Fruit fly (Drosophila melanogaster) whole organism, prepupa: ENCODE measurements around the gene mtTFB2.

ENCODE experiments used
- Blimp-1 ChIP-seq: fragments of 200-800 bp; sonication (Bioruptor generic); optimal IDR thresholded peaks from 3 replicates; lab custom pipeline; 2017; ENCODE audit warnings: missing biosample characterization, missing genetic modification characterization, mild to moderate bottlenecking, moderate library complexity, missing genetic modification reagents
- CG10631 ChIP-seq: fragments of 200-800 bp; sonication (Bioruptor generic); optimal IDR thresholded peaks from 2 replicates; lab custom pipeline; 2016; ENCODE audit warnings: missing biosample characterization, missing genetic modification characterization
- CG10669 ChIP-seq: fragments of 200-800 bp; sonication (Bioruptor generic); optimal IDR thresholded peaks from 3 replicates; lab custom pipeline; 2018; ENCODE audit warnings: missing biosample characterization, mild to moderate bottlenecking, missing genetic modification characterization, moderate library complexity
- CG11294 ChIP-seq: fragments of 200-800 bp; sonication (Bioruptor generic); IDR thresholded peaks from 2 replicates; pipeline ENCODE4 v1.3.6; 2022; ENCODE audit warnings: missing biosample characterization, missing genetic modification characterization
- CG11762 ChIP-seq: fragments of 200-800 bp; sonication (Bioruptor generic); optimal IDR thresholded peaks from 3 replicates; lab custom pipeline; 2016; ENCODE audit warnings: missing biosample characterization, missing genetic modification characterization; ENCODE audit not compliant: insufficient read depth
- CG11902 ChIP-seq: fragments of 200-800 bp; sonication (Bioruptor generic); optimal IDR thresholded peaks from 3 replicates; lab custom pipeline; 2016; ENCODE audit warnings: missing biosample characterization, missing genetic modification characterization
- CG1621 ChIP-seq: fragments of 200-800 bp; sonication (Bioruptor generic); optimal IDR thresholded peaks from 3 replicates; lab custom pipeline; 2018; ENCODE audit warnings: missing biosample characterization, mild to moderate bottlenecking, missing genetic modification characterization
- CG16779 ChIP-seq: fragments of 200-800 bp; sonication (Bioruptor generic); optimal IDR thresholded peaks from 3 replicates; lab custom pipeline; 2017; ENCODE audit warnings: missing biosample characterization, mild to moderate bottlenecking, missing genetic modification characterization
- CG3032 ChIP-seq: fragments of 200-800 bp; optimal IDR thresholded peaks from 2 replicates; lab custom pipeline; 2019; ENCODE audit warnings: missing biosample characterization, mild to moderate bottlenecking, missing genetic modification characterization, moderate library complexity
- CG32006 ChIP-seq: fragments of 200-800 bp; sonication (Bioruptor generic); optimal IDR thresholded peaks from 3 replicates; lab custom pipeline; 2017; ENCODE audit warnings: missing biosample characterization, mild to moderate bottlenecking, missing genetic modification characterization
- CG34406 ChIP-seq: fragments of 200-800 bp; sonication (Bioruptor generic); optimal IDR thresholded peaks from 3 replicates; lab custom pipeline; 2016; ENCODE audit warnings: missing biosample characterization, missing genetic modification characterization
- CG3919 ChIP-seq: fragments of 200-800 bp; sonication (Bioruptor generic); optimal IDR thresholded peaks from 3 replicates; lab custom pipeline; 2016; ENCODE audit warnings: missing biosample characterization, missing genetic modification characterization
- CG4318 ChIP-seq: fragments of 200-800 bp; sonication (Bioruptor generic); optimal IDR thresholded peaks from 3 replicates; lab custom pipeline; 2017; ENCODE audit warnings: missing biosample characterization, mild to moderate bottlenecking, missing genetic modification characterization
- CG6163 ChIP-seq: fragments of 200-800 bp; sonication (Bioruptor generic); IDR thresholded peaks from 3 replicates; pipeline ENCODE4 v1.3.6; 2022; ENCODE audit warnings: missing biosample characterization, missing genetic modification characterization
- CG6792 ChIP-seq: fragments of 200-800 bp; sonication (Bioruptor generic); optimal IDR thresholded peaks from 3 replicates; lab custom pipeline; 2016; ENCODE audit warnings: missing biosample characterization, missing genetic modification characterization
- CG6808 ChIP-seq: fragments of 200-800 bp; sonication (Bioruptor generic); optimal IDR thresholded peaks from 3 replicates; lab custom pipeline; 2017; ENCODE audit warnings: missing biosample characterization, missing genetic modification characterization, mild to moderate bottlenecking, moderate library complexity, missing genetic modification reagents
- CG6854 ChIP-seq: fragments of 200-800 bp; sonication (Bioruptor generic); optimal IDR thresholded peaks from 2 replicates; lab custom pipeline; 2017; ENCODE audit warnings: missing biosample characterization, mild to moderate bottlenecking, missing genetic modification characterization
- CG7368 ChIP-seq: fragments of 200-800 bp; sonication (Bioruptor generic); optimal IDR thresholded peaks from 3 replicates; lab custom pipeline; 2016; ENCODE audit warnings: missing biosample characterization, missing genetic modification characterization
- CG8319 ChIP-seq: fragments of 200-800 bp; sonication (Bioruptor generic); optimal IDR thresholded peaks from 3 replicates; lab custom pipeline; 2016; ENCODE audit warnings: missing biosample characterization, missing genetic modification characterization
- CG8632 ChIP-seq: fragments of 200-800 bp; sonication (Bioruptor generic); optimal IDR thresholded peaks from 3 replicates; lab custom pipeline; 2016; ENCODE audit warnings: missing biosample characterization, missing genetic modification characterization
- Eip78C ChIP-seq: fragments of 200-800 bp; sonication (Bioruptor generic); peaks from one replicate; lab custom pipeline; 2016; ENCODE audit warnings: missing biosample characterization, missing genetic modification characterization
- Eip93F ChIP-seq: fragments of 200-800 bp; sonication (Bioruptor generic); optimal IDR thresholded peaks from 2 replicates; lab custom pipeline; 2016; ENCODE audit warnings: missing biosample characterization, mild to moderate bottlenecking, missing genetic modification characterization
- Ets96B ChIP-seq: fragments of 200-800 bp; optimal IDR thresholded peaks from 2 replicates; lab custom pipeline; 2019; ENCODE audit warnings: missing biosample characterization, mild to moderate bottlenecking, missing genetic modification characterization, moderate library complexity
- Gug ChIP-seq: fragments of 200-800 bp; sonication (Bioruptor generic); IDR thresholded peaks from 2 replicates; pipeline ENCODE4 v1.3.6; 2022; ENCODE audit warnings: missing biosample characterization, missing genetic modification characterization
- Hr38 ChIP-seq: sonication (Bioruptor generic); optimal IDR thresholded peaks from 2 replicates; lab custom pipeline; 2016; ENCODE audit warnings: missing biosample characterization, missing genetic modification characterization
- Hr39 ChIP-seq: fragments of 200-800 bp; sonication (Bioruptor generic); optimal IDR thresholded peaks from 2 replicates; lab custom pipeline; 2016; ENCODE audit warnings: missing biosample characterization, missing genetic modification characterization
- Hr4 ChIP-seq: fragments of 200-800 bp; sonication (Bioruptor generic); optimal IDR thresholded peaks from 3 replicates; lab custom pipeline; 2016; ENCODE audit warnings: missing biosample characterization, missing genetic modification characterization
- Lpt ChIP-seq: fragments of 200-800 bp; sonication (Bioruptor generic); optimal IDR thresholded peaks from 3 replicates; lab custom pipeline; 2016; ENCODE audit warnings: missing biosample characterization, missing genetic modification characterization
- Met ChIP-seq: fragments of 200-800 bp; sonication (Bioruptor generic); optimal IDR thresholded peaks from 3 replicates; lab custom pipeline; 2016; ENCODE audit warnings: missing biosample characterization, missing genetic modification characterization
- OdsH ChIP-seq: fragments of 200-800 bp; sonication (Bioruptor generic); optimal IDR thresholded peaks from 3 replicates; lab custom pipeline; 2016; ENCODE audit warnings: missing biosample characterization, missing genetic modification characterization
- Smox ChIP-seq: fragments of 200-800 bp; sonication (Bioruptor generic); optimal IDR thresholded peaks from 3 replicates; lab custom pipeline; 2016; ENCODE audit warnings: missing biosample characterization, missing genetic modification characterization
- Sox102F ChIP-seq: fragments of 200-800 bp; sonication (Bioruptor generic); optimal IDR thresholded peaks from 2 replicates; lab custom pipeline; 2016; ENCODE audit warnings: missing biosample characterization, mild to moderate bottlenecking, missing genetic modification characterization
- Sox14 ChIP-seq: fragments of 200-800 bp; sonication (Bioruptor generic); optimal IDR thresholded peaks from 3 replicates; lab custom pipeline; 2016; ENCODE audit warnings: missing biosample characterization, missing genetic modification characterization
- Sox15 ChIP-seq: fragments of 200-800 bp; sonication (Bioruptor generic); optimal IDR thresholded peaks from 3 replicates; lab custom pipeline; 2016; ENCODE audit warnings: missing biosample characterization, missing genetic modification characterization
- cyc ChIP-seq: fragments of 200-800 bp; sonication (Bioruptor generic); optimal IDR thresholded peaks from 3 replicates; lab custom pipeline; 2016; ENCODE audit warnings: missing biosample characterization, missing genetic modification characterization
- dac ChIP-seq: fragments of 200-800 bp; sonication (Bioruptor generic); optimal IDR thresholded peaks from 2 replicates; lab custom pipeline; 2017; ENCODE audit warnings: missing biosample characterization, mild to moderate bottlenecking, missing genetic modification characterization
- dsx ChIP-seq: fragments of 200-800 bp; optimal IDR thresholded peaks from 3 replicates; lab custom pipeline; 2019; ENCODE audit warnings: missing biosample characterization, mild to moderate bottlenecking, missing genetic modification characterization, moderate library complexity; ENCODE audit not compliant: poor library complexity, severe bottlenecking
- eg ChIP-seq: fragments of 200-800 bp; sonication (Bioruptor generic); IDR thresholded peaks from 3 replicates; pipeline ENCODE4 v1.3.6; 2022; ENCODE audit warnings: missing biosample characterization, missing genetic modification characterization
- esn ChIP-seq: fragments of 200-800 bp; sonication (Bioruptor generic); optimal IDR thresholded peaks from 2 replicates; lab custom pipeline; 2016; ENCODE audit warnings: missing biosample characterization, mild to moderate bottlenecking, missing genetic modification characterization, moderate library complexity
- fd59A ChIP-seq: fragments of 200-800 bp; sonication (Bioruptor generic); optimal IDR thresholded peaks from 2 replicates; lab custom pipeline; 2017; ENCODE audit warnings: missing biosample characterization, mild to moderate bottlenecking, missing genetic modification characterization, missing genetic modification reagents
- fd85E ChIP-seq: fragments of 200-800 bp; sonication (Bioruptor generic); optimal IDR thresholded peaks from 3 replicates; lab custom pipeline; 2016; ENCODE audit warnings: missing biosample characterization, missing genetic modification characterization
- lz ChIP-seq: fragments of 200-800 bp; sonication (Bioruptor generic); optimal IDR thresholded peaks from 3 replicates; lab custom pipeline; 2016; ENCODE audit warnings: missing biosample characterization, missing genetic modification characterization
- net ChIP-seq: fragments of 200-800 bp; sonication (Bioruptor generic); optimal IDR thresholded peaks from 3 replicates; lab custom pipeline; 2016; ENCODE audit warnings: missing biosample characterization, missing genetic modification characterization
- pdm3 ChIP-seq: fragments of 200-800 bp; sonication (Bioruptor generic); optimal IDR thresholded peaks from 3 replicates; lab custom pipeline; 2016; ENCODE audit warnings: missing biosample characterization, missing genetic modification characterization
- salr ChIP-seq, 2 experiments: fragments of 200-800 bp; sonication (Bioruptor generic); optimal IDR thresholded peaks; 3 replicates each; lab custom pipeline; 2016 to 2018; ENCODE audit warnings: missing biosample characterization in 2 of 2, missing genetic modification characterization in 2 of 2, mild to moderate bottlenecking in 1 of 2
- spab ChIP-seq: fragments of 200-800 bp; sonication (Bioruptor generic); optimal IDR thresholded peaks from 2 replicates; lab custom pipeline; 2017; ENCODE audit warnings: missing biosample characterization, mild to moderate bottlenecking, missing genetic modification characterization, missing genetic modification reagents
- ss ChIP-seq, 2 experiments: fragments of 200-800 bp; sonication (Bioruptor generic); optimal IDR thresholded peaks; 2 replicates in 1 of 2; 3 replicates in 1 of 2; lab custom pipeline; 2017 to 2018; ENCODE audit warnings: mild to moderate bottlenecking in 2 of 2, missing biosample characterization in 2 of 2, missing genetic modification characterization in 2 of 2, moderate library complexity in 1 of 2
- svp ChIP-seq: fragments of 200-800 bp; sonication (Bioruptor generic); peaks from one replicate; lab custom pipeline; 2016; ENCODE audit warnings: missing biosample characterization, missing genetic modification characterization

The mtTFB2 gene

dm6 chr3R:10084179-10084647 is 38.8 kb downstream of the mtTFB2 start (continued):
- TF ChIP-seq Met (GFP tag; lab: Kevin White, UChicago) = no peak
- TF ChIP-seq dac = no peak
- TF ChIP-seq Sox102F (GFP tag; lab: Kevin White, UChicago) = no peak
- TF ChIP-seq ss (GFP tag; optimal IDR thresholded peaks at IDR 0.05; lab: Kevin White, UChicago) = peak; percentile 33 to 62
- TF ChIP-seq CG7368 (GFP tag; lab: Kevin White, UChicago) = no peak
- TF ChIP-seq CG4318 (GFP tag; lab: Kevin White, UChicago) = no peak
- TF ChIP-seq spab = no peak
- no peak for TF ChIP-seq CG8632
- no peak for TF ChIP-seq Sox14
- no peak for TF ChIP-seq CG8319 (GFP tag; lab: Kevin White, UChicago)
- TF ChIP-seq CG34406 = no peak
- TF ChIP-seq salr (GFP tag; optimal IDR thresholded peaks at IDR 0.05; lab: Kevin White, UChicago) = peak in 1 of 2 experiments; percentile 9
- no peak for TF ChIP-seq CG16779
- TF ChIP-seq Hr4 (GFP tag; lab: Kevin White, UChicago) = no peak
- no peak for TF ChIP-seq Sox15 (GFP tag; lab: Kevin White, UChicago)
- TF ChIP-seq eg (GFP tag; lab: Robert Waterston, UW) = no peak
- no peak for TF ChIP-seq cyc (GFP tag; lab: Kevin White, UChicago)

- TF ChIP-seq Blimp-1 (peak; percentile 66), CG10669 (GFP tag; lab: Kevin White, UChicago) (peak; percentile 48), esn (peak; percentile 88), dsx (GFP tag; lab: Kevin White, UChicago) (no peak), Lpt (GFP tag; lab: Kevin White, UChicago) (no peak), salr (GFP tag; optimal IDR thresholded peaks at IDR 0.05; lab: Kevin White, UChicago) (peak; percentile 22 to 26), cyc (GFP tag; lab: Kevin White, UChicago) (peak; percentile 85), fd85E (GFP tag; lab: Kevin White, UChicago) (no peak), Hr38 (GFP tag; lab: Kevin White, UChicago) (no peak), CG11902 (peak; percentile 43), CG3032 (tag; lab: Kevin White, UChicago) (peak; percentile 52), CG11762 (GFP tag; lab: Kevin White, UChicago) (no peak), net (GFP tag; lab: Kevin White, UChicago) (peak; percentile 57), OdsH (GFP tag; lab: Kevin White, UChicago) (peak; percentile 57), Eip78C (peak; percentile 80), Met (GFP tag; lab: Kevin White, UChicago) (peak; percentile 88), Eip93F (GFP tag; lab: Kevin White, UChicago) (no peak), Sox102F (GFP tag; lab: Kevin White, UChicago) (peak; percentile 81), CG11294 (peak; percentile 35; the same call in 1 of the 2 replicates), ss (GFP tag; optimal IDR thresholded peaks at IDR 0.05; lab: Kevin White, UChicago) (no peak), Hr4 (GFP tag; lab: Kevin White, UChicago) (peak; percentile 11), Sox14 (peak; percentile 84), CG1621 (tag; lab: Kevin White, UChicago) (peak; percentile 36), CG34406 (peak; percentile 67), Ets96B (tag; lab: Kevin White, UChicago) (peak; percentile 41), dac (peak; percentile 6), CG6808 (GFP tag; lab: Kevin White, UChicago) (peak; percentile 12), CG10631 (GFP tag; lab: Kevin White, UChicago) (peak; percentile 46), Hr39 (GFP tag; lab: Kevin White, UChicago) (peak; percentile 91), CG4318 (GFP tag; lab: Kevin White, UChicago) (no peak), CG3919 (GFP tag; lab: Kevin White, UChicago) (peak; percentile 34), CG6792 (GFP tag; lab: Kevin White, UChicago) (peak; percentile 67), Smox (GFP tag; lab: Kevin White, UChicago) (peak; percentile 86), Sox15 (GFP tag; lab: Kevin White, UChicago) (peak; percentile 49), fd59A (GFP tag; lab: Kevin White, UChicago) (peak; percentile 23), pdm3 (GFP tag; lab: Kevin White, UChicago) (peak; percentile 67), Gug (no peak), svp (peak; percentile 86), CG32006 (GFP tag; lab: Kevin White, UChicago) (peak; percentile 32), lz (GFP tag; lab: Kevin White, UChicago) (peak; percentile 88), spab (peak; percentile 13), CG6854 (GFP tag; lab: Kevin White, UChicago) (no peak), CG6163 (GFP tag; lab: Robert Waterston, UW) (peak; percentile 81), CG8632 (peak; percentile 58)
These were observed 39.5 kb downstream of the mtTFB2 start for dm6 chr3R:10084914-10085313.
